Fruit fly (Drosophila melanogaster): Measurements from ENCODE around the gene CG7627.
A peak's percentile ranks its signal among the peaks of the same experiment; 100 is the strongest.

Gene CG7627

dm6 chr2L:8384985-8385519 is 22.8 kb upstream of the CG7627 start:
- no peak for TF ChIP-seq CG17801 (GFP tag; optimal IDR thresholded peaks at IDR 0.05; ENCODE audit: partially characterized antibody)

- peak; percentile 98 for TF ChIP-seq CG17801 (GFP tag; optimal IDR thresholded peaks at IDR 0.05; ENCODE audit: partially characterized antibody)
Observed at dm6 chr2L:8384108-8384601, 21.9 kb upstream of the CG7627 start, which contains the start of the genes Dad1 and CG13384. Gene Dad1, minus strand, starts transcription at chr2L:8384137. Gene CG13384, plus strand, starts transcription at chr2L:8384455.

- peak; percentile 63 for TF ChIP-seq CG17801 (GFP tag; optimal IDR thresholded peaks at IDR 0.05; ENCODE audit: partially characterized antibody)
Observed at dm6 chr2L:8382646-8383045, 20.4 kb upstream of the CG7627 start, which contains the start of the genes CG13392 and Rcd4. Gene CG13392, minus strand, starts transcription at chr2L:8382807. Gene Rcd4, plus strand, starts transcription at chr2L:8382861.

dm6 chr2L:8381508-8382036 is 19.3 kb upstream of the CG7627 start, which contains the start of gene AlaRS:
Gene AlaRS, minus strand, starts transcription at chr2L:8381764.
- peak; percentile 72 for TF ChIP-seq CG17801 (GFP tag; optimal IDR thresholded peaks at IDR 0.05; ENCODE audit: partially characterized antibody)

dm6 chr2L:8376717-8377116 is 14.4 kb upstream of the CG7627 start, which contains the start of the genes CG13390 and CG17294:
Gene CG13390, minus strand, starts transcription at chr2L:8376797.
Gene CG17294, plus strand, starts transcription at chr2L:8377035.
- TF ChIP-seq CG17801 (GFP tag; optimal IDR thresholded peaks at IDR 0.05; ENCODE audit: partially characterized antibody) = peak; percentile 100

- peak; percentile 12 for TF ChIP-seq CG17801 (GFP tag; optimal IDR thresholded peaks at IDR 0.05; ENCODE audit: partially characterized antibody)
Observed at dm6 chr2L:8374235-8374634, 12.0 kb upstream of the CG7627 start, which contains the start of gene Wdr82. Gene Wdr82, plus strand, starts transcription at chr2L:8374461.

dm6 chr2L:8372248-8372647 is 10.0 kb upstream of the CG7627 start:
- no peak for TF ChIP-seq CG17801 (GFP tag; optimal IDR thresholded peaks at IDR 0.05; ENCODE audit: partially characterized antibody)

dm6 chr2L:8371354-8371937 is 9.2 kb upstream of the CG7627 start:
- peak; percentile 49 for TF ChIP-seq CG17801 (GFP tag; optimal IDR thresholded peaks at IDR 0.05; ENCODE audit: partially characterized antibody)

dm6 chr2L:8370364-8371326 is 8.4 kb upstream of the CG7627 start, which contains the start of gene CG17292:
Gene CG17292, plus strand, starts transcription at chr2L:8370454.
- TF ChIP-seq CG17801 (GFP tag; optimal IDR thresholded peaks at IDR 0.05; ENCODE audit: partially characterized antibody) = peak; percentile 80

dm6 chr2L:8365701-8366643 is 3.7 kb upstream of the CG7627 start, which contains the start of gene Pp2A-29B:
Gene Pp2A-29B, plus strand, starts transcription at chr2L:8366038.
- peak; percentile 32 for TF ChIP-seq CG17801 (GFP tag; optimal IDR thresholded peaks at IDR 0.05; ENCODE audit: partially characterized antibody)

- TF ChIP-seq CG17801 (GFP tag; optimal IDR thresholded peaks at IDR 0.05; ENCODE audit: partially characterized antibody) = peak; percentile 53
Observed at dm6 chr2L:8364006-8364956, 2.0 kb upstream of the CG7627 start, which contains the start of the genes RpS13 and CSN8. Gene RpS13, minus strand, starts transcription at chr2L:8364662. Gene CSN8, plus strand, starts transcription at chr2L:8364855.

- TF ChIP-seq CG17801 (GFP tag; optimal IDR thresholded peaks at IDR 0.05; ENCODE audit: partially characterized antibody) = no peak
Observed at dm6 chr2L:8362955-8363285, 651 bp upstream of the CG7627 start.
